Worm (Caenorhabditis elegans) whole organism, L4 larva: Measurements from ENCODE around the gene hum-5.

Experiments used
- D1046.2 ChIP-seq: fragments of 200-800 bp; sonication (Bioruptor generic); IDR thresholded peaks from 2 replicates; pipeline ENCODE4 v1.3.6; 2022; ENCODE audit warnings: missing genetic modification characterization, missing compliant biosample characterization
- F26F4.8 ChIP-seq: fragments of 200-800 bp; sonication (Bioruptor generic); conservative IDR thresholded peaks from 2 replicates; pipeline ENCODE4 v1.3.6; 2022; ENCODE audit warnings: missing genetic modification characterization, missing compliant biosample characterization
- F37D6.2 ChIP-seq: sonication (generic microtip); optimal IDR thresholded peaks from 2 replicates; lab custom pipeline; 2016; ENCODE audit warnings: mild to moderate bottlenecking, missing genetic modification characterization, missing compliant biosample characterization
- F49E8.2 ChIP-seq: sonication (generic microtip); optimal IDR thresholded peaks from 2 replicates; lab custom pipeline; 2016; ENCODE audit warnings: missing compliant biosample characterization, mild to moderate bottlenecking, missing genetic modification characterization, borderline replicate concordance
- T26A8.4 ChIP-seq: fragments of 200-800 bp; sonication (Bioruptor generic); IDR thresholded peaks from 2 replicates; pipeline ENCODE4 v1.3.6; 2022; ENCODE audit warnings: missing genetic modification characterization, missing compliant biosample characterization
- Y105C5A.15 ChIP-seq: fragments of 200-800 bp; sonication (Bioruptor generic); IDR thresholded peaks from 2 replicates; pipeline ENCODE4 v1.3.6; 2022; ENCODE audit warnings: missing genetic modification characterization, missing compliant biosample characterization
- Y48G9A.11 ChIP-seq: fragments of 200-800 bp; sonication (Bioruptor generic); IDR thresholded peaks from 2 replicates; pipeline ENCODE4 v1.3.6; 2022; ENCODE audit warnings: missing genetic modification reagents, missing genetic modification characterization, missing compliant biosample characterization
- Y5F2A.4 ChIP-seq: fragments of 200-800 bp; sonication (Bioruptor generic); optimal IDR thresholded peaks from 2 replicates; lab custom pipeline; 2018; ENCODE audit warnings: mild to moderate bottlenecking, missing genetic modification characterization, missing compliant biosample characterization
- Y75B8A.6 ChIP-seq: fragments of 200-800 bp; sonication (Bioruptor generic); IDR thresholded peaks from 2 replicates; pipeline ENCODE4 v1.3.6; 2022; ENCODE audit warnings: missing genetic modification reagents, missing genetic modification characterization, missing compliant biosample characterization
- ZK337.2 ChIP-seq: fragments of 200-800 bp; sonication (Bioruptor generic); IDR thresholded peaks from 2 replicates; pipeline ENCODE4 v1.3.6; 2022; ENCODE audit warnings: missing genetic modification reagents, missing genetic modification characterization, missing compliant biosample characterization
- ZK546.5 ChIP-seq, 2 experiments: sonication (generic microtip); optimal IDR thresholded peaks; 2 replicates each; lab custom pipeline; 2017; ENCODE audit warnings: missing biosample characterization in 2 of 2, missing genetic modification characterization in 2 of 2
- aha-1 ChIP-seq: fragments of 150-350 bp; peaks from one replicate; lab custom pipeline; 2014; ENCODE audit warnings: missing biosample characterization, missing genetic modification characterization
- attf-4 ChIP-seq: sonication (generic microtip); optimal IDR thresholded peaks from 3 replicates; lab custom pipeline; 2017; ENCODE audit warnings: missing biosample characterization, missing genetic modification characterization
- ceh-20 ChIP-seq: fragments of 200-800 bp; sonication (Bioruptor generic); IDR thresholded peaks from 2 replicates; pipeline ENCODE4 v1.3.6; 2022; ENCODE audit warnings: missing genetic modification reagents, missing genetic modification characterization, missing compliant biosample characterization
- ceh-28 ChIP-seq: fragments of 150-350 bp; optimal IDR thresholded peaks from 2 replicates; lab custom pipeline; 2014; ENCODE audit warnings: missing biosample characterization, missing genetic modification reagents, missing genetic modification characterization
- ceh-32 ChIP-seq: sonication (generic microtip); optimal IDR thresholded peaks from 2 replicates; lab custom pipeline; 2016; ENCODE audit warnings: mild to moderate bottlenecking, missing genetic modification characterization, missing compliant biosample characterization; ENCODE audit not compliant: poor library complexity
- ceh-44 ChIP-seq: fragments of 200-800 bp; sonication (Bioruptor generic); IDR thresholded peaks from 2 replicates; pipeline ENCODE4 v1.3.6; 2022; ENCODE audit warnings: missing genetic modification reagents, missing genetic modification characterization, missing compliant biosample characterization
- cey-2 ChIP-seq: sonication (generic microtip); optimal IDR thresholded peaks from 3 replicates; lab custom pipeline; 2017; ENCODE audit warnings: missing genetic modification characterization, mild to moderate bottlenecking, missing compliant biosample characterization, antibody characterized with exemption, borderline replicate concordance; ENCODE audit not compliant: insufficient read depth
- daf-12 ChIP-seq: fragments of 150-350 bp; optimal IDR thresholded peaks from 2 replicates; lab custom pipeline; 2014; ENCODE audit warnings: missing biosample characterization, missing genetic modification reagents, missing genetic modification characterization
- daf-8 ChIP-seq: fragments of 200-800 bp; sonication (Bioruptor generic); IDR thresholded peaks from 2 replicates; pipeline ENCODE4 v1.3.6; 2022; ENCODE audit warnings: missing genetic modification characterization, missing compliant biosample characterization
- dmd-6 ChIP-seq: fragments of 200-800 bp; sonication (Bioruptor generic); IDR thresholded peaks from 2 replicates; pipeline ENCODE4 v1.3.6; 2022; ENCODE audit warnings: missing genetic modification reagents, missing genetic modification characterization, missing compliant biosample characterization
- egl-43 ChIP-seq: fragments of 200-800 bp; sonication (Bioruptor generic); IDR thresholded peaks from 2 replicates; pipeline ENCODE4 v1.3.6; 2022; ENCODE audit warnings: missing genetic modification reagents, missing genetic modification characterization, missing compliant biosample characterization
- gei-8 ChIP-seq: fragments of 200-800 bp; sonication (Bioruptor generic); optimal IDR thresholded peaks from 2 replicates; lab custom pipeline; 2018; ENCODE audit warnings: mild to moderate bottlenecking, missing genetic modification characterization, missing compliant biosample characterization
- hlh-11 ChIP-seq: fragments of 200-800 bp; sonication (Bioruptor generic); optimal IDR thresholded peaks from 2 replicates; lab custom pipeline; 2018; ENCODE audit warnings: mild to moderate bottlenecking, missing genetic modification characterization, missing compliant biosample characterization
- hmg-1.1 ChIP-seq: fragments of 200-800 bp; sonication (Bioruptor generic); IDR thresholded peaks from 2 replicates; pipeline ENCODE4 v1.3.6; 2022; ENCODE audit warnings: missing genetic modification reagents, missing genetic modification characterization, missing compliant biosample characterization
- lim-7 ChIP-seq: fragments of 200-800 bp; sonication (Bioruptor generic); IDR thresholded peaks from 2 replicates; pipeline ENCODE4 v1.3.6; 2022; ENCODE audit warnings: missing genetic modification characterization, missing compliant biosample characterization
- lsy-2 ChIP-seq, 2 experiments: fragments of 150-350 bp in 1 of 2; sonication (generic microtip) in 1 of 2; optimal IDR thresholded peaks; 2 replicates each; lab custom pipeline; 2014 to 2017; ENCODE audit warnings: missing biosample characterization in 2 of 2, missing genetic modification characterization in 2 of 2
- madf-5 ChIP-seq, 2 experiments: fragments of 200-800 bp; sonication (Bioruptor generic); IDR thresholded peaks; 2 replicates each; pipeline ENCODE4 v1.3.6; 2022; ENCODE audit warnings: missing compliant biosample characterization in 2 of 2, missing genetic modification characterization in 2 of 2
- mdl-1 ChIP-seq, 2 experiments: fragments of 150-350 bp in 1 of 2; sonication (generic microtip) in 1 of 2; optimal IDR thresholded peaks; 2 replicates each; lab custom pipeline; 2014 to 2017; ENCODE audit warnings: missing biosample characterization in 2 of 2, missing genetic modification characterization in 2 of 2
- mxl-2 ChIP-seq: fragments of 200-800 bp; sonication (Bioruptor generic); conservative IDR thresholded peaks from 2 replicates; pipeline ENCODE4 v1.3.6; 2022; ENCODE audit warnings: missing genetic modification reagents, missing genetic modification characterization, missing compliant biosample characterization
- mxl-3 ChIP-seq: fragments of 200-800 bp; sonication (Bioruptor generic); optimal IDR thresholded peaks from 2 replicates; lab custom pipeline; 2018; ENCODE audit warnings: mild to moderate bottlenecking, missing genetic modification characterization, missing compliant biosample characterization
- nhr-28 ChIP-seq: fragments of 150-350 bp; optimal IDR thresholded peaks from 2 replicates; lab custom pipeline; 2014; ENCODE audit warnings: missing biosample characterization, missing genetic modification characterization
- nhr-42 ChIP-seq: fragments of 200-800 bp; sonication (Bioruptor generic); IDR thresholded peaks from 2 replicates; pipeline ENCODE4 v1.3.6; 2022; ENCODE audit warnings: missing genetic modification characterization, missing compliant biosample characterization
- nhr-76 ChIP-seq: fragments of 150-350 bp; optimal IDR thresholded peaks from 2 replicates; lab custom pipeline; 2014; ENCODE audit warnings: missing biosample characterization, missing genetic modification characterization
- nhr-77 ChIP-seq: fragments of 150-350 bp; optimal IDR thresholded peaks from 2 replicates; lab custom pipeline; 2014; ENCODE audit warnings: missing biosample characterization, missing genetic modification characterization
- set-16 ChIP-seq: fragments of 200-800 bp; sonication (Bioruptor generic); IDR thresholded peaks from 2 replicates; pipeline ENCODE4 v1.3.6; 2022; ENCODE audit warnings: missing genetic modification reagents, missing genetic modification characterization, missing compliant biosample characterization
- snpc-1.2 ChIP-seq: fragments of 200-800 bp; sonication (Bioruptor generic); IDR thresholded peaks from 2 replicates; pipeline ENCODE4 v1.3.6; 2022; ENCODE audit warnings: missing genetic modification reagents, missing genetic modification characterization, missing compliant biosample characterization
- snpc-4 ChIP-seq: fragments of 150-350 bp; optimal IDR thresholded peaks from 2 replicates; lab custom pipeline; 2014; ENCODE audit warnings: missing biosample characterization, missing genetic modification characterization
- spr-1 ChIP-seq: sonication (generic microtip); optimal IDR thresholded peaks from 2 replicates; lab custom pipeline; 2016; ENCODE audit warnings: mild to moderate bottlenecking, missing genetic modification characterization, missing compliant biosample characterization
- spr-3 ChIP-seq: fragments of 200-800 bp; sonication (Bioruptor generic); optimal IDR thresholded peaks from 2 replicates; lab custom pipeline; 2018; ENCODE audit warnings: mild to moderate bottlenecking, missing genetic modification characterization, missing compliant biosample characterization
- tra-1 ChIP-seq: fragments of 200-800 bp; sonication (Bioruptor generic); IDR thresholded peaks from 2 replicates; pipeline ENCODE4 v1.3.6; 2022; ENCODE audit warnings: missing genetic modification reagents, missing genetic modification characterization, missing compliant biosample characterization
- unc-130 ChIP-seq: sonication (generic microtip); optimal IDR thresholded peaks from 2 replicates; lab custom pipeline; 2016; ENCODE audit warnings: missing genetic modification reagents, missing genetic modification characterization, missing compliant biosample characterization
- unc-39 ChIP-seq: sonication (generic microtip); optimal IDR thresholded peaks from 2 replicates; lab custom pipeline; 2017; ENCODE audit warnings: missing biosample characterization, missing genetic modification characterization
- unc-62 ChIP-seq, 3 experiments: fragments of 150-350 bp in 1 of 3; sonication (generic microtip); optimal IDR thresholded peaks in 2 of 3; peaks in 1 of 3; 1 replicate in 1 of 3; 2 replicates in 2 of 3; lab custom pipeline; 2014 to 2017; ENCODE audit warnings: missing biosample characterization in 3 of 3, missing genetic modification characterization in 3 of 3, missing genetic modification reagents in 3 of 3, missing genotype in 1 of 3
- zfp-3 ChIP-seq: fragments of 200-800 bp; sonication (Bioruptor generic); conservative IDR thresholded peaks from 2 replicates; pipeline ENCODE4 v1.3.6; 2022; ENCODE audit warnings: missing genetic modification reagents, missing genetic modification characterization, missing compliant biosample characterization
- ztf-11 ChIP-seq: fragments of 150-350 bp; optimal IDR thresholded peaks from 2 replicates; lab custom pipeline; 2014; ENCODE audit warnings: missing biosample characterization, missing genetic modification characterization

The hum-5 gene

ce11 chrIII:4018591-4019580, 17.8 kb downstream of the hum-5 start (continued):
- TF ChIP-seq F49E8.2 (tag; lab: Kevin White, UChicago) (no peak), gei-8 (GFP tag; lab: Kevin White, UChicago) (no peak), ceh-28 (tag; lab: Kevin White, UChicago) (no peak), ceh-44 (GFP tag; lab: Robert Waterston, UW) (no peak), nhr-42 (GFP tag; lab: Robert Waterston, UW) (no peak), Y48G9A.11 (GFP tag; lab: Robert Waterston, UW) (no peak), aha-1 (tag; lab: Kevin White, UChicago) (peak; percentile 97), attf-4 (tag; lab: Kevin White, UChicago) (no peak), lsy-2 (tag; optimal IDR thresholded peaks at IDR 0.05; lab: Kevin White, UChicago) (peak in 1 of 2 experiments; percentile 22), nhr-28 (tag; lab: Kevin White, UChicago) (peak; percentile 56), ceh-20 (GFP tag; lab: Robert Waterston, UW) (no peak), dmd-6 (GFP tag; lab: Robert Waterston, UW) (peak; percentile 11; the same call in 1 of the 2 replicates), egl-43 (GFP tag; lab: Robert Waterston, UW) (0 out of 2 replicates have a peak, but pooled peaks have one; percentile 34), unc-130 (GFP tag; lab: Kevin White, UChicago) (no peak), nhr-77 (tag; lab: Kevin White, UChicago) (no peak), mxl-2 (no peak), mxl-3 (GFP tag; lab: Kevin White, UChicago) (peak; percentile 55)
- TF ChIP-seq, all 104 proteins: peak for 18

ce11 chrIII:4018095-4018498, 18.5 kb downstream of the hum-5 start:
- TF ChIP-seq snpc-1.2 (GFP tag; lab: Robert Waterston, UW) = no peak
- TF ChIP-seq cey-2 = no peak
- TF ChIP-seq daf-12 (tag; lab: Kevin White, UChicago) = no peak
- peak; percentile 82 for TF ChIP-seq ceh-20 (GFP tag; lab: Robert Waterston, UW)
- TF ChIP-seq Y5F2A.4 (GFP tag; lab: Kevin White, UChicago) = no peak
- no peak for TF ChIP-seq attf-4 (tag; lab: Kevin White, UChicago)
- no peak for TF ChIP-seq spr-3 (GFP tag; lab: Kevin White, UChicago)
- no peak for TF ChIP-seq ZK546.5 (tag; optimal IDR thresholded peaks at IDR 0.05; lab: Kevin White, UChicago)
- no peak for TF ChIP-seq ztf-11 (tag; lab: Kevin White, UChicago)
- no peak for TF ChIP-seq gei-8 (GFP tag; lab: Kevin White, UChicago)
- no peak for TF ChIP-seq nhr-28 (tag; lab: Kevin White, UChicago)
- no peak; the same call in 1 of the 2 replicates for TF ChIP-seq dmd-6 (GFP tag; lab: Robert Waterston, UW)
- TF ChIP-seq unc-39 (tag; lab: Kevin White, UChicago) = no peak
- TF ChIP-seq T26A8.4 = no peak
- no peak for TF ChIP-seq snpc-4 (tag; lab: Kevin White, UChicago)
- 0 out of 2 replicates have a peak, but pooled peaks have one; percentile 34 for TF ChIP-seq F26F4.8 (GFP tag; lab: Robert Waterston, UW)
- TF ChIP-seq hlh-11 (tag; lab: Kevin White, UChicago) = peak; percentile 57
- TF ChIP-seq Y75B8A.6 (GFP tag; lab: Robert Waterston, UW) = no peak
- peak; percentile 73 for TF ChIP-seq hmg-1.1 (GFP tag; lab: Robert Waterston, UW)
- no peak for TF ChIP-seq daf-8 (GFP tag; lab: Robert Waterston, UW)
- no peak for TF ChIP-seq D1046.2 (GFP tag; lab: Robert Waterston, UW)
- TF ChIP-seq tra-1 (GFP tag; lab: Robert Waterston, UW) = no peak
- no peak for TF ChIP-seq ZK337.2 (GFP tag; lab: Robert Waterston, UW)
- peak; percentile 10 for TF ChIP-seq spr-1
- peak; percentile 68 for TF ChIP-seq set-16 (GFP tag; lab: Robert Waterston, UW)
- no peak for TF ChIP-seq nhr-42 (GFP tag; lab: Robert Waterston, UW)
- TF ChIP-seq unc-62 (GFP tag; optimal IDR thresholded peaks at IDR 0.05 in 1 of 2; lab: Kevin White, UChicago) = peak in 1 of 2 experiments; percentile 48
- no peak for TF ChIP-seq unc-62 (tag; optimal IDR thresholded peaks at IDR 0.05; lab: Kevin White, UChicago)
- no peak for TF ChIP-seq zfp-3 (GFP tag; lab: Robert Waterston, UW)
- TF ChIP-seq lim-7 = no peak
- peak; percentile 74 for TF ChIP-seq F37D6.2 (tag; lab: Kevin White, UChicago)
- TF ChIP-seq Y105C5A.15 (GFP tag; lab: Robert Waterston, UW) = no peak
- no peak for TF ChIP-seq madf-5 (GFP tag; IDR thresholded peaks at IDR 0.05; lab: Robert Waterston, UW)
- TF ChIP-seq mdl-1 (tag; optimal IDR thresholded peaks at IDR 0.05; lab: Kevin White, UChicago) = peak in 1 of 2 experiments; percentile 61
- no peak for TF ChIP-seq ceh-32 (tag; lab: Kevin White, UChicago)
- no peak for TF ChIP-seq nhr-76
